Fruit fly (Drosophila melanogaster) whole organism, embryonic: ENCODE results near the gene CG13842.

Experiments used
- B-H1 ChIP-seq: fragments of 200-800 bp; sonication (Bioruptor generic); IDR thresholded peaks from 3 replicates; pipeline ENCODE4 v1.3.6; 2022; ENCODE audit warnings: missing biosample characterization, missing genetic modification characterization
- CG10274 ChIP-seq: fragments of 200-800 bp; sonication (Bioruptor generic); optimal IDR thresholded peaks from 3 replicates; lab custom pipeline; 2017; ENCODE audit warnings: missing biosample characterization, mild to moderate bottlenecking, missing genetic modification characterization
- CG10431 ChIP-seq: fragments of 200-800 bp; sonication (Bioruptor generic); optimal IDR thresholded peaks from 3 replicates; lab custom pipeline; 2018; ENCODE audit warnings: missing biosample characterization, mild to moderate bottlenecking, missing genetic modification characterization
- CG10959 ChIP-seq: fragments of 200-800 bp; sonication (Bioruptor generic); IDR thresholded peaks from 2 replicates; pipeline ENCODE4 v1.3.6; 2022; ENCODE audit warnings: missing biosample characterization, missing genetic modification characterization
- CG11504 ChIP-seq: fragments of 200-800 bp; sonication (Bioruptor generic); optimal IDR thresholded peaks from 3 replicates; lab custom pipeline; 2019; ENCODE audit warnings: missing biosample characterization, mild to moderate bottlenecking, missing genetic modification characterization, moderate library complexity
- CG13123 ChIP-seq: fragments of 200-800 bp; sonication (Bioruptor generic); optimal IDR thresholded peaks from 2 replicates; lab custom pipeline; 2016; ENCODE audit warnings: missing biosample characterization, missing genetic modification characterization
- CG13775 ChIP-seq: fragments of 200-800 bp; sonication (Bioruptor generic); optimal IDR thresholded peaks from 3 replicates; lab custom pipeline; 2017; ENCODE audit warnings: missing biosample characterization, mild to moderate bottlenecking, missing genetic modification characterization
- CG14014 ChIP-seq: fragments of 200-800 bp; sonication (Bioruptor generic); IDR thresholded peaks from 2 replicates; pipeline ENCODE4 v1.3.6; 2022; ENCODE audit warnings: missing biosample characterization, missing genetic modification characterization
- CG14710 ChIP-seq: fragments of 200-800 bp; sonication (Bioruptor generic); optimal IDR thresholded peaks from 3 replicates; lab custom pipeline; 2019; ENCODE audit warnings: missing biosample characterization, mild to moderate bottlenecking, missing genetic modification characterization, moderate library complexity
- CG15696 ChIP-seq: fragments of 200-800 bp; sonication (Bioruptor generic); optimal IDR thresholded peaks from 2 replicates; lab custom pipeline; 2019; ENCODE audit warnings: missing biosample characterization, mild to moderate bottlenecking, missing genetic modification characterization, moderate library complexity
- CG1602 ChIP-seq: fragments of 200-800 bp; sonication (Bioruptor generic); optimal IDR thresholded peaks from 3 replicates; lab custom pipeline; 2016; ENCODE audit warnings: missing biosample characterization, missing genetic modification characterization
- CG17361 ChIP-seq: fragments of 200-800 bp; sonication (Bioruptor generic); IDR thresholded peaks from 3 replicates; pipeline ENCODE4 v1.3.6; 2022; ENCODE audit warnings: missing biosample characterization, missing genetic modification characterization
- CG18619 ChIP-seq: fragments of 200-800 bp; sonication (Bioruptor generic); optimal IDR thresholded peaks from 3 replicates; lab custom pipeline; 2017; ENCODE audit warnings: missing biosample characterization, mild to moderate bottlenecking, missing genetic modification characterization
- CG2116 ChIP-seq: fragments of 200-800 bp; sonication (Bioruptor generic); optimal IDR thresholded peaks from 3 replicates; lab custom pipeline; 2018; ENCODE audit warnings: missing biosample characterization, mild to moderate bottlenecking, missing genetic modification characterization
- CG31224 ChIP-seq: fragments of 200-800 bp; sonication (Bioruptor generic); IDR thresholded peaks from 2 replicates; pipeline ENCODE4 v1.3.6; 2022; ENCODE audit warnings: missing biosample characterization, missing genetic modification characterization
- CG32532 ChIP-seq: fragments of 200-800 bp; sonication (Bioruptor generic); IDR thresholded peaks from 2 replicates; pipeline ENCODE4 v1.3.6; 2022; ENCODE audit warnings: missing biosample characterization, missing genetic modification characterization
- CG32767 ChIP-seq: fragments of 200-800 bp; sonication (Bioruptor generic); IDR thresholded peaks from 2 replicates; pipeline ENCODE4 v1.3.6; 2022; ENCODE audit warnings: missing biosample characterization, missing genetic modification characterization
- CG33213 ChIP-seq: fragments of 200-800 bp; sonication (Bioruptor generic); optimal IDR thresholded peaks from 3 replicates; lab custom pipeline; 2016; ENCODE audit warnings: missing biosample characterization, missing genetic modification characterization
- CG4854 ChIP-seq: fragments of 200-800 bp; sonication (Bioruptor generic); optimal IDR thresholded peaks from 2 replicates; lab custom pipeline; 2016; ENCODE audit warnings: missing biosample characterization, missing genetic modification characterization, inconsistent platforms
- CG6272 ChIP-seq: fragments of 200-800 bp; sonication (Bioruptor generic); IDR thresholded peaks from 2 replicates; pipeline ENCODE4 v1.3.6; 2022; ENCODE audit warnings: missing biosample characterization, missing genetic modification characterization
- CG9932 ChIP-seq: fragments of 200-800 bp; sonication (Bioruptor generic); IDR thresholded peaks from 2 replicates; pipeline ENCODE4 v1.3.6; 2022; ENCODE audit warnings: missing biosample characterization, missing genetic modification characterization
- D ChIP-seq, 2 experiments: fragments of 200-800 bp in 1 of 2; fragments of >200 bp in 1 of 2; sonication (Bioruptor generic) in 1 of 2; optimal IDR thresholded peaks; 2 replicates in 1 of 2; 3 replicates in 1 of 2; lab custom pipeline; 2017; ENCODE audit warnings: mild to moderate bottlenecking in 1 of 2, missing biosample characterization in 1 of 2, missing genetic modification characterization in 1 of 2, missing genetic modification reagents in 1 of 2
- D19A ChIP-seq: fragments of 200-800 bp; optimal IDR thresholded peaks from 3 replicates; lab custom pipeline; 2019; ENCODE audit warnings: missing biosample characterization, mild to moderate bottlenecking, missing genetic modification characterization, moderate library complexity
- Dbx ChIP-seq: fragments of 200-800 bp; sonication (Bioruptor generic); IDR thresholded peaks from 3 replicates; pipeline ENCODE4 v1.3.6; 2022; ENCODE audit warnings: missing biosample characterization, missing genetic modification characterization
- Dip3 ChIP-seq: fragments of 200-800 bp; sonication (Bioruptor generic); optimal IDR thresholded peaks from 3 replicates; lab custom pipeline; 2016; ENCODE audit warnings: missing biosample characterization, missing genetic modification characterization
- ERR ChIP-seq: fragments of 200-800 bp; sonication (Bioruptor generic); optimal IDR thresholded peaks from 2 replicates; lab custom pipeline; 2016; ENCODE audit warnings: missing biosample characterization, missing genetic modification characterization
- Ets65A ChIP-seq: fragments of 200-800 bp; sonication (Bioruptor generic); peaks from one replicate; lab custom pipeline; 2016; ENCODE audit warnings: missing biosample characterization, missing genetic modification characterization
- MTF-1 ChIP-seq: fragments of 200-800 bp; sonication (Bioruptor generic); optimal IDR thresholded peaks from 2 replicates; lab custom pipeline; 2018; ENCODE audit warnings: missing biosample characterization, mild to moderate bottlenecking, missing genetic modification characterization, borderline replicate concordance
- Mrtf ChIP-seq: fragments of 200-800 bp; sonication (Bioruptor generic); IDR thresholded peaks from 3 replicates; pipeline ENCODE4 v1.3.6; 2022; ENCODE audit warnings: missing biosample characterization, missing genetic modification characterization
- TFAM ChIP-seq: fragments of 200-800 bp; sonication (Bioruptor generic); optimal IDR thresholded peaks from 2 replicates; lab custom pipeline; 2017; ENCODE audit warnings: missing biosample characterization, missing genetic modification characterization, inconsistent platforms
- amos ChIP-seq: fragments of 200-800 bp; sonication (Bioruptor generic); IDR thresholded peaks from 2 replicates; pipeline ENCODE4 v1.3.6; 2022; ENCODE audit warnings: missing biosample characterization, missing genetic modification characterization; ENCODE audit not compliant: partially characterized antibody
- aop ChIP-seq: fragments of 200-800 bp; sonication (Bioruptor generic); IDR thresholded peaks from 2 replicates; pipeline ENCODE4 v1.3.6; 2022; ENCODE audit warnings: missing biosample characterization, missing genetic modification characterization
- cato ChIP-seq: fragments of 200-800 bp; sonication (Bioruptor generic); optimal IDR thresholded peaks from 2 replicates; lab custom pipeline; 2016; ENCODE audit warnings: missing biosample characterization, missing genetic modification characterization, borderline replicate concordance
- dimm ChIP-seq: fragments of 200-800 bp; sonication (Bioruptor generic); IDR thresholded peaks from 2 replicates; pipeline ENCODE4 v1.3.6; 2022; ENCODE audit warnings: missing biosample characterization, missing genetic modification characterization
- dysf ChIP-seq: fragments of 200-800 bp; sonication (Bioruptor generic); IDR thresholded peaks from 3 replicates; pipeline ENCODE4 v1.3.6; 2022; ENCODE audit warnings: missing biosample characterization, missing genetic modification characterization
- hb ChIP-seq: fragments of 200-800 bp; sonication (Bioruptor generic); IDR thresholded peaks from 3 replicates; pipeline ENCODE4 v1.3.6; 2022; ENCODE audit warnings: missing biosample characterization, missing genetic modification characterization; ENCODE audit not compliant: partially characterized antibody
- klu ChIP-seq: fragments of 200-800 bp; sonication (Bioruptor generic); IDR thresholded peaks from 2 replicates; pipeline ENCODE4 v1.3.6; 2022; ENCODE audit warnings: missing biosample characterization, missing genetic modification characterization
- luna ChIP-seq: fragments of 200-800 bp; sonication (Bioruptor generic); optimal IDR thresholded peaks from 2 replicates; lab custom pipeline; 2016; ENCODE audit warnings: missing biosample characterization, missing genetic modification characterization
- nau ChIP-seq: fragments of 200-800 bp; sonication (Bioruptor generic); optimal IDR thresholded peaks from 3 replicates; lab custom pipeline; 2017; ENCODE audit warnings: missing biosample characterization, mild to moderate bottlenecking, missing genetic modification characterization, missing genetic modification reagents
- p53 ChIP-seq: fragments of 200-800 bp; sonication (Bioruptor generic); optimal IDR thresholded peaks from 2 replicates; lab custom pipeline; 2016; ENCODE audit warnings: missing biosample characterization, missing genetic modification characterization
- pnt ChIP-seq: fragments of 200-800 bp; sonication (Bioruptor generic); optimal IDR thresholded peaks from 3 replicates; lab custom pipeline; 2016; ENCODE audit warnings: missing biosample characterization, missing genetic modification characterization
- pum ChIP-seq: fragments of 200-800 bp; sonication (Bioruptor generic); optimal IDR thresholded peaks from 2 replicates; lab custom pipeline; 2016; ENCODE audit warnings: missing biosample characterization, missing genetic modification characterization
- pzg ChIP-seq: fragments of 200-800 bp; sonication (Bioruptor generic); optimal IDR thresholded peaks from 3 replicates; lab custom pipeline; 2018; ENCODE audit warnings: missing biosample characterization, mild to moderate bottlenecking, missing genetic modification characterization, moderate library complexity
- sens-2 ChIP-seq: fragments of 200-800 bp; sonication (Bioruptor generic); IDR thresholded peaks from 2 replicates; pipeline ENCODE4 v1.3.6; 2022; ENCODE audit warnings: missing biosample characterization, missing genetic modification characterization
- sima ChIP-seq: fragments of 200-800 bp; sonication (Bioruptor generic); optimal IDR thresholded peaks from 2 replicates; lab custom pipeline; 2016; ENCODE audit warnings: missing biosample characterization, missing genetic modification characterization
- slp2 ChIP-seq: fragments of 200-800 bp; sonication (Bioruptor generic); optimal IDR thresholded peaks from 2 replicates; lab custom pipeline; 2016; ENCODE audit warnings: missing biosample characterization, missing genetic modification characterization
- stc ChIP-seq: fragments of 200-800 bp; sonication (Bioruptor generic); IDR thresholded peaks from 2 replicates; pipeline ENCODE4 v1.3.6; 2022; ENCODE audit warnings: missing biosample characterization, missing genetic modification characterization
- sug ChIP-seq: fragments of 200-800 bp; optimal IDR thresholded peaks from 2 replicates; lab custom pipeline; 2019; ENCODE audit warnings: missing biosample characterization, mild to moderate bottlenecking, missing genetic modification characterization, moderate library complexity
- tin ChIP-seq: fragments of 200-800 bp; sonication (Bioruptor generic); optimal IDR thresholded peaks from 3 replicates; lab custom pipeline; 2016; ENCODE audit warnings: missing biosample characterization, missing genetic modification characterization
- z ChIP-seq: fragments of 200-800 bp; sonication (Bioruptor generic); IDR thresholded peaks from 3 replicates; pipeline ENCODE4 v1.3.6; 2022; ENCODE audit warnings: missing biosample characterization, missing genetic modification characterization

CG13842 gene

dm6 chr3R:22667284-22667958, 39.7 kb downstream of the CG13842 start:
- peak; percentile 89 for TF ChIP-seq D19A (tag; lab: Kevin White, UChicago)
- TF ChIP-seq MTF-1 (GFP tag; lab: Kevin White, UChicago), result peak; percentile 34
- peak; percentile 57 for TF ChIP-seq TFAM (GFP tag; lab: Kevin White, UChicago)
- TF ChIP-seq p53, result no peak
- no peak for TF ChIP-seq amos
- peak; percentile 58 for TF ChIP-seq slp2 (GFP tag; lab: Kevin White, UChicago)
- 0 out of 2 replicates have a peak, but pooled peaks have one; percentile 25 for TF ChIP-seq CG32532 (GFP tag; lab: Robert Waterston, UW)
- peak; percentile 20; the same call in 1 of the 2 replicates for TF ChIP-seq CG9932
- peak; percentile 50 for TF ChIP-seq CG14014 (GFP tag; lab: Robert Waterston, UW)
- no peak for TF ChIP-seq CG10431
- TF ChIP-seq z (GFP tag; lab: Robert Waterston, UW), result no peak; the same call in 2 of the 3 replicates
- TF ChIP-seq dysf, result peak; percentile 74
- peak; percentile 73; the same call in 1 of the 2 replicates for TF ChIP-seq sens-2 (GFP tag; lab: Robert Waterston, UW)
- peak; percentile 80 for TF ChIP-seq CG32767 (GFP tag; lab: Robert Waterston, UW)
- TF ChIP-seq CG33213 (GFP tag; lab: Kevin White, UChicago), result no peak
- TF ChIP-seq pzg (GFP tag; lab: Kevin White, UChicago), result no peak
- TF ChIP-seq CG31224 (GFP tag; lab: Robert Waterston, UW), result 0 out of 2 replicates have a peak, but pooled peaks have one; percentile 46
- TF ChIP-seq dimm (GFP tag; lab: Robert Waterston, UW), result peak; percentile 30; the same call in 1 of the 2 replicates
- TF ChIP-seq Dbx (GFP tag; lab: Robert Waterston, UW), result no peak
- TF ChIP-seq stc (GFP tag; lab: Robert Waterston, UW), result peak; percentile 86
- peak; percentile 64 for TF ChIP-seq CG10959 (GFP tag; lab: Robert Waterston, UW)
- peak; percentile 95 for TF ChIP-seq Ets65A (GFP tag; lab: Kevin White, UChicago)
- no peak for TF ChIP-seq Dip3
- peak; percentile 75 for TF ChIP-seq CG1602 (GFP tag; lab: Kevin White, UChicago)
- peak; percentile 90 for TF ChIP-seq CG17361 (GFP tag; lab: Robert Waterston, UW)
- TF ChIP-seq ERR, result no peak
- TF ChIP-seq CG15696 (tag; lab: Kevin White, UChicago), result peak; percentile 91
- TF ChIP-seq CG18619 (GFP tag; lab: Kevin White, UChicago), result peak; percentile 69
- peak; percentile 95 for TF ChIP-seq CG14710
- TF ChIP-seq CG2116 (GFP tag; lab: Kevin White, UChicago), result peak; percentile 45
- TF ChIP-seq sug, result peak; percentile 35
- TF ChIP-seq CG4854 (GFP tag; lab: Kevin White, UChicago), result no peak
- peak; percentile 54 for TF ChIP-seq cato (GFP tag; lab: Kevin White, UChicago)
- TF ChIP-seq CG10274 (GFP tag; lab: Kevin White, UChicago), result peak; percentile 20
- TF ChIP-seq B-H1 (GFP tag; lab: Robert Waterston, UW), result peak; percentile 72
- TF ChIP-seq aop (GFP tag; lab: Robert Waterston, UW), result no peak
- TF ChIP-seq Mrtf (GFP tag; lab: Robert Waterston, UW), result peak; percentile 36; the same call in 1 of the 3 replicates
- peak; percentile 23 for TF ChIP-seq pnt (GFP tag; lab: Kevin White, UChicago)
- TF ChIP-seq D (optimal IDR thresholded peaks at IDR 0.05; lab: Kevin White, UChicago), result no peak
- peak; percentile 87 for TF ChIP-seq D (GFP tag; optimal IDR thresholded peaks at IDR 0.05; lab: Kevin White, UChicago)
- peak; percentile 81 for TF ChIP-seq tin (GFP tag; lab: Kevin White, UChicago)
- TF ChIP-seq CG13123, result peak; percentile 55
- no peak for TF ChIP-seq luna
- no peak for TF ChIP-seq hb (GFP tag; lab: Robert Waterston, UW)
- TF ChIP-seq CG11504, result peak; percentile 95
- TF ChIP-seq sima (GFP tag; lab: Kevin White, UChicago), result no peak
- TF ChIP-seq CG6272, result 0 out of 2 replicates have a peak, but pooled peaks have one; percentile 45
- TF ChIP-seq nau, result peak; percentile 70
- TF ChIP-seq CG13775 (GFP tag; lab: Kevin White, UChicago), result peak; percentile 59
- TF ChIP-seq pum (GFP tag; lab: Kevin White, UChicago), result peak; percentile 39
- TF ChIP-seq klu, result peak; percentile 38; the same call in 1 of the 2 replicates
